Fruit fly (Drosophila melanogaster) whole organism, embryonic: ENCODE data around the gene CG14454.
"Not testable (repeated sequence)": the region's sequence is repeated elsewhere in the genome, so short reads cannot be mapped to it uniquely, and the experiment has no call there.

ENCODE experiments used
- Adf1 ChIP-seq: fragments of 200-800 bp; sonication (Bioruptor generic); IDR thresholded peaks from 2 replicates; pipeline ENCODE4 v1.3.6; 2022; ENCODE audit warnings: missing biosample characterization, missing genetic modification characterization
- CG10267 ChIP-seq: fragments of 200-800 bp; sonication (Bioruptor generic); optimal IDR thresholded peaks from 2 replicates; lab custom pipeline; 2018; ENCODE audit warnings: missing biosample characterization, mild to moderate bottlenecking, missing genetic modification characterization, moderate library complexity
- CG10959 ChIP-seq: fragments of 200-800 bp; sonication (Bioruptor generic); IDR thresholded peaks from 2 replicates; pipeline ENCODE4 v1.3.6; 2022; ENCODE audit warnings: missing biosample characterization, missing genetic modification characterization
- CG10979 ChIP-seq: fragments of 200-800 bp; sonication (Bioruptor generic); optimal IDR thresholded peaks from 2 replicates; lab custom pipeline; 2018; ENCODE audit warnings: missing biosample characterization, mild to moderate bottlenecking, missing genetic modification characterization, moderate library complexity
- CG12659 ChIP-seq: fragments of 200-800 bp; sonication (Bioruptor generic); optimal IDR thresholded peaks from 3 replicates; lab custom pipeline; 2017; ENCODE audit warnings: mild to moderate bottlenecking, missing biosample characterization, missing genetic modification reagents, missing genetic modification characterization
- CG15269 ChIP-seq: fragments of 200-800 bp; sonication (Bioruptor generic); optimal IDR thresholded peaks from 2 replicates; lab custom pipeline; 2018; ENCODE audit warnings: missing biosample characterization, mild to moderate bottlenecking, missing genetic modification characterization, moderate library complexity
- CG2129 ChIP-seq: fragments of 200-800 bp; sonication (Bioruptor generic); IDR thresholded peaks from 2 replicates; pipeline ENCODE4 v1.3.6; 2022; ENCODE audit warnings: missing biosample characterization, missing genetic modification characterization; ENCODE audit not compliant: partially characterized antibody
- CG2199 ChIP-seq: fragments of 200-800 bp; sonication (Bioruptor generic); IDR thresholded peaks from 3 replicates; pipeline ENCODE4 v1.3.6; 2022; ENCODE audit warnings: missing biosample characterization, missing genetic modification characterization
- CG2202 ChIP-seq: fragments of 200-800 bp; sonication (Bioruptor generic); optimal IDR thresholded peaks from 2 replicates; lab custom pipeline; 2018; ENCODE audit warnings: missing biosample characterization, mild to moderate bottlenecking, missing genetic modification characterization
- CG3065 ChIP-seq: fragments of 200-800 bp; sonication (Bioruptor generic); optimal IDR thresholded peaks from 2 replicates; lab custom pipeline; 2016; ENCODE audit warnings: missing biosample characterization, missing genetic modification characterization
- CG32767 ChIP-seq: fragments of 200-800 bp; sonication (Bioruptor generic); IDR thresholded peaks from 2 replicates; pipeline ENCODE4 v1.3.6; 2022; ENCODE audit warnings: missing biosample characterization, missing genetic modification characterization
- CG6689 ChIP-seq: fragments of 200-800 bp; sonication (Bioruptor generic); IDR thresholded peaks from 2 replicates; pipeline ENCODE4 v1.3.6; 2022; ENCODE audit warnings: missing biosample characterization, missing genetic modification characterization
- CG7271 ChIP-seq: fragments of 200-800 bp; sonication (Bioruptor generic); optimal IDR thresholded peaks from 2 replicates; lab custom pipeline; 2018; ENCODE audit warnings: missing biosample characterization, mild to moderate bottlenecking, missing genetic modification characterization, moderate library complexity
- Dip3 ChIP-seq: fragments of 200-800 bp; sonication (Bioruptor generic); optimal IDR thresholded peaks from 3 replicates; lab custom pipeline; 2016; ENCODE audit warnings: missing biosample characterization, missing genetic modification characterization
- Dll ChIP-seq: fragments of 200-800 bp; sonication (Bioruptor generic); IDR thresholded peaks from 4 replicates; pipeline ENCODE4 v1.3.6; 2022; ENCODE audit warnings: missing biosample characterization, missing genetic modification characterization; ENCODE audit not compliant: partially characterized antibody
- Doc3 ChIP-seq: fragments of 200-800 bp; sonication (Bioruptor generic); IDR thresholded peaks from 3 replicates; pipeline ENCODE4 v1.3.6; 2022; ENCODE audit warnings: missing biosample characterization, missing genetic modification characterization; ENCODE audit not compliant: partially characterized antibody
- Med ChIP-seq: fragments of 200-800 bp; sonication (Bioruptor generic); peaks from one replicate; lab custom pipeline; 2016; ENCODE audit warnings: missing biosample characterization, missing genetic modification characterization, mild to moderate bottlenecking, inconsistent platforms, moderate library complexity
- Trl ChIP-seq, 3 experiments: fragments of >200 bp in 2 of 3; fragments of 200-800 bp in 1 of 3; sonication (Bioruptor generic) in 1 of 3; optimal IDR thresholded peaks; 2 replicates in 1 of 3; 3 replicates in 2 of 3; lab custom pipeline; 2016 to 2017; ENCODE audit warnings: missing biosample characterization in 1 of 3, missing genetic modification characterization in 1 of 3
- bigmax ChIP-seq: fragments of 200-800 bp; sonication (Bioruptor generic); optimal IDR thresholded peaks from 2 replicates; lab custom pipeline; 2018; ENCODE audit warnings: missing biosample characterization, mild to moderate bottlenecking, missing genetic modification characterization
- cg ChIP-seq: fragments of 200-800 bp; sonication (Bioruptor generic); optimal IDR thresholded peaks from 3 replicates; lab custom pipeline; 2019; ENCODE audit warnings: missing biosample characterization, mild to moderate bottlenecking, missing genetic modification characterization, moderate library complexity
- chinmo ChIP-seq: fragments of 200-800 bp; sonication (Bioruptor generic); IDR thresholded peaks from 4 replicates; pipeline ENCODE4 v1.3.6; 2022; ENCODE audit warnings: missing biosample characterization, missing genetic modification characterization; ENCODE audit not compliant: partially characterized antibody
- disco-r ChIP-seq: fragments of 200-800 bp; sonication (Bioruptor generic); optimal IDR thresholded peaks from 2 replicates; lab custom pipeline; 2016; ENCODE audit warnings: missing biosample characterization, missing genetic modification characterization
- gcm ChIP-seq: fragments of 200-800 bp; sonication (Bioruptor generic); optimal IDR thresholded peaks from 2 replicates; lab custom pipeline; 2019; ENCODE audit warnings: missing biosample characterization, mild to moderate bottlenecking, missing genetic modification characterization, moderate library complexity
- kni ChIP-seq: fragments of 200-800 bp; sonication (Bioruptor generic); optimal IDR thresholded peaks from 3 replicates; lab custom pipeline; 2017; ENCODE audit warnings: mild to moderate bottlenecking, missing biosample characterization, missing genetic modification reagents, missing genetic modification characterization
- p53 ChIP-seq: fragments of 200-800 bp; sonication (Bioruptor generic); optimal IDR thresholded peaks from 2 replicates; lab custom pipeline; 2016; ENCODE audit warnings: missing biosample characterization, missing genetic modification characterization
- pnt ChIP-seq: fragments of 200-800 bp; sonication (Bioruptor generic); optimal IDR thresholded peaks from 3 replicates; lab custom pipeline; 2016; ENCODE audit warnings: missing biosample characterization, missing genetic modification characterization
- pros ChIP-seq: fragments of 200-800 bp; sonication (Bioruptor generic); optimal IDR thresholded peaks from 3 replicates; lab custom pipeline; 2019; ENCODE audit warnings: missing biosample characterization, mild to moderate bottlenecking, missing genetic modification characterization, moderate library complexity
- rib ChIP-seq: fragments of 200-800 bp; sonication (Bioruptor generic); IDR thresholded peaks from 2 replicates; pipeline ENCODE4 v1.3.6; 2022; ENCODE audit warnings: missing biosample characterization, missing genetic modification characterization
- sens-2 ChIP-seq: fragments of 200-800 bp; sonication (Bioruptor generic); IDR thresholded peaks from 2 replicates; pipeline ENCODE4 v1.3.6; 2022; ENCODE audit warnings: missing biosample characterization, missing genetic modification characterization
- seq ChIP-seq: fragments of 200-800 bp; sonication (Bioruptor generic); IDR thresholded peaks from 2 replicates; pipeline ENCODE4 v1.3.6; 2022; ENCODE audit warnings: missing biosample characterization, missing genetic modification characterization
- stwl ChIP-seq: fragments of 200-800 bp; sonication (Bioruptor generic); optimal IDR thresholded peaks from 3 replicates; lab custom pipeline; 2018; ENCODE audit warnings: missing biosample characterization, mild to moderate bottlenecking, missing genetic modification characterization, moderate library complexity
- zfh1 ChIP-seq: fragments of 200-800 bp; sonication (Bioruptor generic); IDR thresholded peaks from 3 replicates; pipeline ENCODE4 v1.3.6; 2022; ENCODE audit warnings: missing biosample characterization, missing genetic modification characterization

CG14454 gene

DNA sequence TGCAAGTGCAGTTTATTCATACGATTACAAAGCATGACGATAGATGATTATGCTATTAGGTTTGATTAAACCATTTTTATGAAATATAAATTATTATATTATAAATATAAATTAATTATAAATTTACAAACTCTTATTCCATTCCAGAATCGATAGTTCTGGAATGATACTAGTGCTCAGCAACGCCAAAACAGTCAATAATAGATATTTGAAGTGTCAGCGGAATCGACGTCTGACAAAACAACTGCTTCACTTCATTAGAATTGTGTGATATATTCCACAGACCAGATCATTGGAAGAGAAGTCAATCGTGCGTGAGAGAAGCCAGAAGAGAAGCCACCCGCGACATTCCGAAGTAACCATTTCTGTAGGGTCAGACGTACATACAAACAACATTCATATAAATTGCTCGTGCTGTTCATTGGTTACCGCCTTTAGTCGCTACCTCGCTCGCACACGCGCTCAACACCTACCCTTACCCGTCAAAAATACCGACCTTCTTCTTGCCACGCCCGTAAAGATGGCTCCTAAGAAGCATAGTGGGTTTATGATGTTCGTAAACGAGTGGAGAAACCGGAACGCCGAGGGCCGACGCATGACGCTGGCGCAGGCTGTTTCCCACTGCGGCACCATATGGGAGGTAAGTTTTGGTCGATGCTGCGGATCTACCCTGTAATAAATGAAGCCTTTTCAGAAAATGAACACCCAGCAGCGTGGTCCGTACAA, 31.9 kb upstream of the CG14454 start (continued):
- TF ChIP-seq CG32767 (GFP tag; lab: Robert Waterston, UW) (no peak), gcm (GFP tag; lab: Kevin White, UChicago) (no peak), disco-r (GFP tag; lab: Kevin White, UChicago) (no peak), CG3065 (GFP tag; lab: Kevin White, UChicago) (peak; percentile 40), CG2202 (tag; lab: Kevin White, UChicago) (no peak), pnt (GFP tag; lab: Kevin White, UChicago) (no peak), p53 (GFP tag; lab: Kevin White, UChicago) (no peak), Dip3 (no peak), seq (GFP tag; lab: Robert Waterston, UW) (peak; percentile 59; the same call in 1 of the 2 replicates), pros (GFP tag; lab: Kevin White, UChicago) (peak; percentile 90), Med (GFP tag; lab: Kevin White, UChicago) (peak; percentile 70), CG2129 (no peak), Adf1 (GFP tag; lab: Robert Waterston, UW) (0 out of 2 replicates have a peak, but pooled peaks have one; percentile 27), kni (GFP tag; lab: Kevin White, UChicago) (no peak), bigmax (no peak), sens-2 (no peak)

DNA sequence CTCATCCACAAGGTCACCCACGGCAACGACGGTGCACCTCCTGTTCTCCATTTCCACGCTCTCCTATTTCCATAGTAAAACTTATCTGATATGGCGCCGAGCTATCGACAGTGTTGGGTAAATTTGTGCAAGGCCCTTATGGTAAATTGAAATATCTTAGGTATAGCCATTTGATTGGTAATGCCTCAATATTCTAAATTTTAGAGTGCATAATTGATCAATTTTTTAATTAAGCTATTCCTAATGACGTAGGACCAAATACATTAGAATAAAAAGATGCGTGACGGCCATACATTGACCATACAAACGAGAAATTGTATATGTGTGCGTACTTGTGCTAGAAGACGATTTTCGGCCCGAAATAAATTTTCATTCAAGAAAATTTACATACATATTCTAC, 29.7 kb upstream of the CG14454 start, which contains the start of gene CG14451:
TSS of gene CG14451 (minus strand) at position 101 of the 400 bp plus-strand sequence.
- TF ChIP-seq CG15269 (tag; lab: Kevin White, UChicago) (no peak), stwl (tag; lab: Kevin White, UChicago) (peak; percentile 67), CG12659 (GFP tag; lab: Kevin White, UChicago) (no peak), CG2199 (GFP tag; lab: Robert Waterston, UW) (0 out of 3 replicates have a peak, but pooled peaks have one; percentile 41), CG10979 (tag; lab: Kevin White, UChicago) (no peak), CG10267 (tag; lab: Kevin White, UChicago) (peak; percentile 12), CG7271 (tag; lab: Kevin White, UChicago) (no peak), CG10959 (no peak), zfh1 (GFP tag; lab: Robert Waterston, UW) (no peak)

- TF ChIP-seq Trl (optimal IDR thresholded peaks at IDR 0.05; lab: Kevin White, UChicago) (peak; percentile 42 to 82), stwl (tag; lab: Kevin White, UChicago) (peak; percentile 39), chinmo (GFP tag; lab: Robert Waterston, UW) (0 out of 4 replicates have a peak, but pooled peaks have one; percentile 33), Dll (GFP tag; lab: Robert Waterston, UW) (0 out of 4 replicates have a peak, but pooled peaks have one; percentile 18), Doc3 (GFP tag; lab: Robert Waterston, UW) (0 out of 3 replicates have a peak, but pooled peaks have one; percentile 6), CG10267 (tag; lab: Kevin White, UChicago) (peak; percentile 36), cg (GFP tag; lab: Kevin White, UChicago) (peak; percentile 65), rib (GFP tag; lab: Robert Waterston, UW) (0 out of 2 replicates have a peak, but pooled peaks have one; percentile 13), CG6689 (GFP tag; lab: Robert Waterston, UW) (peak; percentile 71)
- not testable (repeated sequence) for TF ChIP-seq Trl (GFP tag; optimal IDR thresholded peaks at IDR 0.05; lab: Kevin White, UChicago)
Measured at dm6 chr3L:22720694-22721270, 28.5 kb upstream of the CG14454 start, which contains the start of gene mael. mael (plus strand) TSS chr3L:22721203.
